Fruit fly (Drosophila melanogaster) whole organism, embryonic: ENCODE results near the gene CG17764.
A peak's percentile ranks its signal among the peaks of the same experiment; 100 is the strongest.

ENCODE experiments used
- Antp ChIP-seq: fragments of 200-800 bp; sonication (Bioruptor generic); optimal IDR thresholded peaks from 3 replicates; lab custom pipeline; 2016; ENCODE audit warnings: missing biosample characterization, missing genetic modification characterization
- CG11695 ChIP-seq: fragments of 200-800 bp; sonication (Bioruptor generic); IDR thresholded peaks from 3 replicates; pipeline ENCODE4 v1.3.6; 2022; ENCODE audit warnings: missing biosample characterization, missing genetic modification characterization
- CG12942 ChIP-seq: fragments of 200-800 bp; sonication (Bioruptor generic); optimal IDR thresholded peaks from 3 replicates; lab custom pipeline; 2016; ENCODE audit warnings: missing biosample characterization, missing genetic modification characterization
- CG14014 ChIP-seq: fragments of 200-800 bp; sonication (Bioruptor generic); IDR thresholded peaks from 2 replicates; pipeline ENCODE4 v1.3.6; 2022; ENCODE audit warnings: missing biosample characterization, missing genetic modification characterization
- CG16815 ChIP-seq: fragments of 200-800 bp; sonication (Bioruptor generic); optimal IDR thresholded peaks from 3 replicates; lab custom pipeline; 2017; ENCODE audit warnings: missing biosample characterization, mild to moderate bottlenecking, missing genetic modification characterization
- CG16863 ChIP-seq: fragments of 200-800 bp; sonication (Bioruptor generic); optimal IDR thresholded peaks from 3 replicates; lab custom pipeline; 2016; ENCODE audit warnings: missing biosample characterization, missing genetic modification characterization
- CG17829 ChIP-seq: fragments of 200-800 bp; optimal IDR thresholded peaks from 2 replicates; lab custom pipeline; 2019; ENCODE audit warnings: missing biosample characterization, mild to moderate bottlenecking, missing genetic modification characterization, moderate library complexity
- CG2120 ChIP-seq: fragments of 200-800 bp; sonication (Bioruptor generic); optimal IDR thresholded peaks from 3 replicates; lab custom pipeline; 2016; ENCODE audit warnings: missing biosample characterization, missing genetic modification characterization
- CG4424 ChIP-seq: fragments of 200-800 bp; sonication (Bioruptor generic); optimal IDR thresholded peaks from 3 replicates; lab custom pipeline; 2016; ENCODE audit warnings: missing biosample characterization, missing genetic modification characterization
- CG5180 ChIP-seq: fragments of 200-800 bp; sonication (Bioruptor generic); optimal IDR thresholded peaks from 3 replicates; lab custom pipeline; 2017; ENCODE audit warnings: missing biosample characterization, missing genetic modification characterization, mild to moderate bottlenecking, moderate library complexity, missing genetic modification reagents
- CG6683 ChIP-seq: fragments of 200-800 bp; sonication (Bioruptor generic); optimal IDR thresholded peaks from 2 replicates; lab custom pipeline; 2017; ENCODE audit warnings: missing biosample characterization, mild to moderate bottlenecking, missing genetic modification characterization, missing genetic modification reagents
- CG8478 ChIP-seq: fragments of >200 bp; optimal IDR thresholded peaks from 2 replicates; lab custom pipeline; 2018
- CkIIα-i1 ChIP-seq: fragments of 200-800 bp; sonication (Bioruptor generic); IDR thresholded peaks from 2 replicates; pipeline ENCODE4 v1.3.6; 2022; ENCODE audit warnings: missing biosample characterization, missing genetic modification characterization
- CrebB ChIP-seq: fragments of 200-800 bp; sonication (Bioruptor generic); optimal IDR thresholded peaks from 3 replicates; lab custom pipeline; 2018; ENCODE audit warnings: missing biosample characterization, mild to moderate bottlenecking, missing genetic modification characterization
- Dad ChIP-seq: fragments of 200-800 bp; sonication (Bioruptor generic); optimal IDR thresholded peaks from 3 replicates; lab custom pipeline; 2016; ENCODE audit warnings: missing biosample characterization, missing genetic modification characterization
- Deaf1 ChIP-seq: fragments of 200-800 bp; optimal IDR thresholded peaks from 3 replicates; lab custom pipeline; 2019; ENCODE audit warnings: missing biosample characterization, mild to moderate bottlenecking, missing genetic modification characterization, moderate library complexity
- Dp ChIP-seq: fragments of 200-800 bp; sonication (Bioruptor generic); optimal IDR thresholded peaks from 2 replicates; lab custom pipeline; 2018; ENCODE audit warnings: missing biosample characterization, mild to moderate bottlenecking, missing genetic modification characterization, moderate library complexity
- E2f1 ChIP-seq: fragments of 200-800 bp; sonication (Bioruptor generic); IDR thresholded peaks from 2 replicates; pipeline ENCODE4 v1.3.6; 2022; ENCODE audit warnings: missing biosample characterization, missing genetic modification characterization
- HLH54F ChIP-seq: fragments of 200-800 bp; sonication (Bioruptor generic); optimal IDR thresholded peaks from 3 replicates; lab custom pipeline; 2016; ENCODE audit warnings: missing biosample characterization, missing genetic modification characterization
- MESR4 ChIP-seq: fragments of 200-800 bp; sonication (Bioruptor generic); optimal IDR thresholded peaks from 2 replicates; lab custom pipeline; 2018; ENCODE audit warnings: missing biosample characterization, mild to moderate bottlenecking, missing genetic modification characterization, moderate library complexity
- Mrtf ChIP-seq: fragments of 200-800 bp; sonication (Bioruptor generic); IDR thresholded peaks from 3 replicates; pipeline ENCODE4 v1.3.6; 2022; ENCODE audit warnings: missing biosample characterization, missing genetic modification characterization
- NC2α ChIP-seq: fragments of 200-800 bp; sonication (Bioruptor generic); optimal IDR thresholded peaks from 2 replicates; lab custom pipeline; 2016; ENCODE audit warnings: missing biosample characterization, missing genetic modification characterization
- Oaz ChIP-seq: fragments of 200-800 bp; sonication (Bioruptor generic); IDR thresholded peaks from 2 replicates; pipeline ENCODE4 v1.3.6; 2022; ENCODE audit warnings: missing biosample characterization, missing genetic modification characterization
- Optix ChIP-seq: fragments of 200-800 bp; sonication (Bioruptor generic); IDR thresholded peaks from 3 replicates; pipeline ENCODE4 v1.3.6; 2022; ENCODE audit warnings: missing biosample characterization, missing genetic modification characterization
- Taf1 ChIP-seq: fragments of 200-800 bp; sonication (Bioruptor generic); IDR thresholded peaks from 2 replicates; pipeline ENCODE4 v1.3.6; 2022; ENCODE audit warnings: missing biosample characterization, missing genetic modification characterization
- ab ChIP-seq: fragments of 200-800 bp; sonication (Bioruptor generic); optimal IDR thresholded peaks from 2 replicates; lab custom pipeline; 2016; ENCODE audit warnings: missing biosample characterization, missing genetic modification characterization
- ato ChIP-seq: fragments of 200-800 bp; sonication (Bioruptor generic); IDR thresholded peaks from 2 replicates; pipeline ENCODE4 v1.3.6; 2022; ENCODE audit warnings: missing biosample characterization, missing genetic modification characterization; ENCODE audit not compliant: partially characterized antibody
- crol ChIP-seq: fragments of 200-800 bp; sonication (Bioruptor generic); IDR thresholded peaks from 2 replicates; pipeline ENCODE4 v1.3.6; 2022; ENCODE audit warnings: missing biosample characterization, missing genetic modification characterization
- dm ChIP-seq: fragments of 200-800 bp; sonication (Bioruptor generic); optimal IDR thresholded peaks from 3 replicates; lab custom pipeline; 2016; ENCODE audit warnings: missing biosample characterization, missing genetic modification characterization
- esg ChIP-seq: fragments of 200-800 bp; sonication (Bioruptor generic); conservative IDR thresholded peaks from 2 replicates; pipeline ENCODE4 v1.3.6; 2022; ENCODE audit warnings: missing biosample characterization, missing genetic modification characterization
- eve ChIP-seq, 2 experiments: fragments of >200 bp; optimal IDR thresholded peaks; 2 replicates each; lab custom pipeline; 2017; ENCODE audit warnings: missing biosample characterization in 2 of 2, missing genetic modification characterization in 2 of 2
- fd64A ChIP-seq: fragments of 200-800 bp; sonication (Bioruptor generic); optimal IDR thresholded peaks from 3 replicates; lab custom pipeline; 2018; ENCODE audit warnings: missing biosample characterization, mild to moderate bottlenecking, missing genetic modification characterization
- gem ChIP-seq: fragments of 200-800 bp; sonication (Bioruptor generic); optimal IDR thresholded peaks from 2 replicates; lab custom pipeline; 2019; ENCODE audit warnings: missing biosample characterization, mild to moderate bottlenecking, missing genetic modification characterization, moderate library complexity
- gsb ChIP-seq: fragments of 200-800 bp; sonication (Bioruptor generic); IDR thresholded peaks from 2 replicates; pipeline ENCODE4 v1.3.6; 2022; ENCODE audit warnings: missing biosample characterization, missing genetic modification characterization
- her ChIP-seq: fragments of 200-800 bp; sonication (Bioruptor generic); optimal IDR thresholded peaks from 2 replicates; lab custom pipeline; 2016; ENCODE audit warnings: missing biosample characterization, missing genetic modification characterization
- jigr1 ChIP-seq: fragments of 200-800 bp; sonication (Bioruptor generic); IDR thresholded peaks from 3 replicates; pipeline ENCODE4 v1.3.6; 2022; ENCODE audit warnings: missing biosample characterization, missing genetic modification characterization
- kah ChIP-seq: fragments of 200-800 bp; sonication (Bioruptor generic); optimal IDR thresholded peaks from 2 replicates; lab custom pipeline; 2018; ENCODE audit warnings: missing biosample characterization, mild to moderate bottlenecking, missing genetic modification characterization
- ken ChIP-seq: fragments of 200-800 bp; sonication (Bioruptor generic); IDR thresholded peaks from 3 replicates; pipeline ENCODE4 v1.3.6; 2022; ENCODE audit warnings: missing biosample characterization, missing genetic modification characterization
- knrl ChIP-seq: fragments of 200-800 bp; sonication (Bioruptor generic); IDR thresholded peaks from 3 replicates; pipeline ENCODE4 v1.3.6; 2022; ENCODE audit warnings: missing biosample characterization, missing genetic modification characterization; ENCODE audit not compliant: partially characterized antibody
- luna ChIP-seq: fragments of 200-800 bp; sonication (Bioruptor generic); optimal IDR thresholded peaks from 2 replicates; lab custom pipeline; 2016; ENCODE audit warnings: missing biosample characterization, missing genetic modification characterization
- nerfin-2 ChIP-seq: fragments of 200-800 bp; sonication (Bioruptor generic); IDR thresholded peaks from 2 replicates; pipeline ENCODE4 v1.3.6; 2022; ENCODE audit warnings: missing biosample characterization, missing genetic modification characterization; ENCODE audit not compliant: partially characterized antibody
- oc ChIP-seq: fragments of 200-800 bp; sonication (Bioruptor generic); optimal IDR thresholded peaks from 2 replicates; lab custom pipeline; 2018; ENCODE audit warnings: missing biosample characterization, mild to moderate bottlenecking, missing genetic modification characterization, moderate library complexity
- org-1 ChIP-seq: fragments of 200-800 bp; sonication (Bioruptor generic); optimal IDR thresholded peaks from 2 replicates; lab custom pipeline; 2017; ENCODE audit warnings: missing biosample characterization, missing genetic modification characterization
- pan ChIP-seq, 4 experiments: fragments of >200 bp in 3 of 4; fragments of 200-800 bp in 1 of 4; sonication (Bioruptor generic) in 1 of 4; optimal IDR thresholded peaks in 3 of 4; IDR thresholded peaks in 1 of 4; 2 replicates each; pipeline versions ENCODE4 v1.3.6 to Lab custom; 2017 to 2022; ENCODE audit warnings: missing biosample characterization in 2 of 4, missing genetic modification characterization in 2 of 4, mixed read lengths in 1 of 4
- pita ChIP-seq: fragments of 200-800 bp; sonication (Bioruptor generic); optimal IDR thresholded peaks from 2 replicates; lab custom pipeline; 2017; ENCODE audit warnings: missing biosample characterization, mild to moderate bottlenecking, missing genetic modification characterization
- rib ChIP-seq: fragments of 200-800 bp; sonication (Bioruptor generic); IDR thresholded peaks from 2 replicates; pipeline ENCODE4 v1.3.6; 2022; ENCODE audit warnings: missing biosample characterization, missing genetic modification characterization
- sd ChIP-seq: fragments of 200-800 bp; sonication (Bioruptor generic); optimal IDR thresholded peaks from 3 replicates; lab custom pipeline; 2018; ENCODE audit warnings: missing biosample characterization, mild to moderate bottlenecking, missing genetic modification characterization, moderate library complexity
- so ChIP-seq: fragments of 200-800 bp; sonication (Bioruptor generic); IDR thresholded peaks from 3 replicates; pipeline ENCODE4 v1.3.6; 2022; ENCODE audit warnings: missing biosample characterization, missing genetic modification characterization
- tin ChIP-seq: fragments of 200-800 bp; sonication (Bioruptor generic); optimal IDR thresholded peaks from 3 replicates; lab custom pipeline; 2016; ENCODE audit warnings: missing biosample characterization, missing genetic modification characterization
- twi ChIP-seq: fragments of 200-800 bp; optimal IDR thresholded peaks from 2 replicates; lab custom pipeline; 2019; ENCODE audit warnings: missing biosample characterization, mild to moderate bottlenecking, missing genetic modification characterization, moderate library complexity
- vnd ChIP-seq: fragments of 200-800 bp; sonication (Bioruptor generic); IDR thresholded peaks from 3 replicates; pipeline ENCODE4 v1.3.6; 2022; ENCODE audit warnings: missing biosample characterization, missing genetic modification characterization; ENCODE audit not compliant: partially characterized antibody
- wor ChIP-seq: fragments of 200-800 bp; sonication (Bioruptor generic); IDR thresholded peaks from 2 replicates; pipeline ENCODE4 v1.3.6; 2022; ENCODE audit warnings: missing biosample characterization, missing genetic modification characterization

CG17764 gene

dm6 chrX:5285835-5286234 lies 21.4 kb downstream of the CG17764 start (continued):
- no peak for TF ChIP-seq pita (GFP tag; lab: Kevin White, UChicago)
- no peak for TF ChIP-seq twi
- no peak for TF ChIP-seq CG17829 (tag; lab: Kevin White, UChicago)
- TF ChIP-seq CkIIα-i1 (GFP tag; lab: Robert Waterston, UW) = no peak
- TF ChIP-seq MESR4 (GFP tag; lab: Kevin White, UChicago) = no peak
- peak; percentile 51 for TF ChIP-seq HLH54F (GFP tag; lab: Kevin White, UChicago)
- TF ChIP-seq ab = no peak
- TF ChIP-seq CG4424 (GFP tag; lab: Kevin White, UChicago) = peak; percentile 48
- peak; percentile 10 for TF ChIP-seq org-1 (GFP tag; lab: Kevin White, UChicago)
- TF ChIP-seq nerfin-2 (GFP tag; lab: Robert Waterston, UW) = no peak
- TF ChIP-seq ato = no peak
- TF ChIP-seq E2f1 (GFP tag; lab: Robert Waterston, UW) = peak; percentile 51
- TF ChIP-seq Optix (GFP tag; lab: Robert Waterston, UW) = no peak
- no peak for TF ChIP-seq CG12942 (GFP tag; lab: Kevin White, UChicago)
- TF ChIP-seq pan (optimal IDR thresholded peaks at IDR 0.05; lab: Kevin White, UChicago) = no peak
- TF ChIP-seq pan (GFP tag; optimal IDR thresholded peaks at IDR 0.05 in 1 of 2, IDR thresholded peaks at IDR 0.05 in 1 of 2) = peak in 1 of 2 experiments; percentile 49
- TF ChIP-seq ken = no peak; the same call in 2 of the 3 replicates
- peak; percentile 26; the same call in 1 of the 2 replicates for TF ChIP-seq wor
- no peak for TF ChIP-seq sd (tag; lab: Kevin White, UChicago)
- no peak for TF ChIP-seq gsb (GFP tag; lab: Robert Waterston, UW)
- TF ChIP-seq so = no peak
- peak; percentile 74 for TF ChIP-seq CG2120 (GFP tag; lab: Kevin White, UChicago)
- no peak for TF ChIP-seq crol
- TF ChIP-seq oc (tag; lab: Kevin White, UChicago) = no peak
- no peak for TF ChIP-seq knrl (GFP tag; lab: Robert Waterston, UW)
- no peak for TF ChIP-seq Mrtf (GFP tag; lab: Robert Waterston, UW)
- no peak for TF ChIP-seq CG6683 (GFP tag; lab: Kevin White, UChicago)
- TF ChIP-seq eve (GFP tag; optimal IDR thresholded peaks at IDR 0.05; lab: Kevin White, UChicago) = peak in 1 of 2 experiments; percentile 46
- TF ChIP-seq Dad (GFP tag; lab: Kevin White, UChicago) = no peak
- TF ChIP-seq CG11695 (GFP tag; lab: Robert Waterston, UW) = no peak
- TF ChIP-seq CG5180 (GFP tag; lab: Kevin White, UChicago) = no peak
- TF ChIP-seq luna (GFP tag; lab: Kevin White, UChicago) = peak; percentile 28
- TF ChIP-seq CG14014 (GFP tag; lab: Robert Waterston, UW) = 0 out of 2 replicates have a peak, but pooled peaks have one; percentile 39
- TF ChIP-seq Oaz (GFP tag; lab: Robert Waterston, UW) = 0 out of 2 replicates have a peak, but pooled peaks have one; percentile 24
- no peak for TF ChIP-seq kah (GFP tag; lab: Kevin White, UChicago)
- TF ChIP-seq CG16815 (GFP tag; lab: Kevin White, UChicago) = no peak
- TF ChIP-seq CG16863 (GFP tag; lab: Kevin White, UChicago) = peak; percentile 27
- TF ChIP-seq fd64A (GFP tag; lab: Kevin White, UChicago) = no peak
- TF ChIP-seq tin = peak; percentile 48
- peak; percentile 9 for TF ChIP-seq her (GFP tag; lab: Kevin White, UChicago)
- no peak for TF ChIP-seq rib (GFP tag; lab: Robert Waterston, UW)
- TF ChIP-seq Deaf1 (tag; lab: Kevin White, UChicago) = peak; percentile 38
- no peak for TF ChIP-seq jigr1 (GFP tag; lab: Robert Waterston, UW)
- TF ChIP-seq Antp = no peak
- TF ChIP-seq Taf1 (GFP tag; lab: Robert Waterston, UW) = no peak
- TF ChIP-seq CG8478 (lab: Kevin White, UChicago) = no peak
- no peak for TF ChIP-seq NC2α (GFP tag; lab: Kevin White, UChicago)
- TF ChIP-seq vnd (GFP tag; lab: Robert Waterston, UW) = no peak
- peak; percentile 62 for TF ChIP-seq gem (tag; lab: Kevin White, UChicago)
- no peak for TF ChIP-seq dm (GFP tag; lab: Kevin White, UChicago)
- TF ChIP-seq esg (GFP tag; lab: Robert Waterston, UW) = no peak
- TF ChIP-seq CrebB (tag; lab: Kevin White, UChicago) = no peak
- no peak for TF ChIP-seq Dp (GFP tag; lab: Kevin White, UChicago)
